Fruit fly (Drosophila melanogaster): ENCODE results near the gene Aos1.

The Aos1 gene

dm6 chr3R:12401672-12402296 lies 31.8 kb downstream of the Aos1 start, which contains the start of gene DNAlig3:
TSS of gene DNAlig3 (minus strand) at chr3R:12401839.
- TF ChIP-seq jim (GFP tag; optimal IDR thresholded peaks at IDR 0.05) = no peak
- no peak for TF ChIP-seq Dfd (GFP tag; optimal IDR thresholded peaks at IDR 0.05)
- no peak for TF ChIP-seq GATAd (GFP tag; optimal IDR thresholded peaks at IDR 0.05)
- TF ChIP-seq Rel (GFP tag; optimal IDR thresholded peaks at IDR 0.05) = no peak
- peak; percentile 83 for TF ChIP-seq Rel (tag; optimal IDR thresholded peaks at IDR 0.05)
- no peak for TF ChIP-seq N (GFP tag; optimal IDR thresholded peaks at IDR 0.05)

- TF ChIP-seq Vsx2 (GFP tag; optimal IDR thresholded peaks at IDR 0.05; ENCODE audit: partially characterized antibody) = peak; percentile 20
- TF ChIP-seq rgr (GFP tag; optimal IDR thresholded peaks at IDR 0.05) = peak; percentile 9
- TF ChIP-seq br (GFP tag; optimal IDR thresholded peaks at IDR 0.05) = no peak
- peak; percentile 32 for TF ChIP-seq CrebA (GFP tag; optimal IDR thresholded peaks at IDR 0.05; ENCODE audit: borderline replicate concordance)
Measured at dm6 chr3R:12398620-12399247, 34.9 kb downstream of the Aos1 start, which contains the start of gene Cyp9f3. TSS of gene Cyp9f3 (minus strand) at chr3R:12398929.

DNA sequence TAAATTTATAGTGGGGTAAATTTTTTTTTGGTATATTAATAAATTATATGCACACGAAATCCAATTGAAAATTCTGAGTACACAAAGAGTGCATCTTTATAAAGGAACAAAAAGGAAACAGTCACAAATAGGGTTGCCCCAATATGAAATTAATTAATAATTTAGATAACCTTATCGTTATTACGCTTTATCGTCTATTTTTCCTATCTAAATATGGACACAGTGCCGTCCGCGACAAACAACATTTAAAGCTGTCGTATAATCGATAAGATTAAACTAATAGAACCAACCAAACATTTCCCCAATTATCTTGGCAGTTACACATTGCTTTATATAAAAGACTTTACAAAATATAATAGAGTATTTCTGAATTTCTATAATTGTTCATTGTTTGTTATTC lies 35.6 kb downstream of the Aos1 start:
- TF ChIP-seq foxo (GFP tag; optimal IDR thresholded peaks at IDR 0.05) = no peak
- TF ChIP-seq CG9705 (GFP tag; optimal IDR thresholded peaks at IDR 0.05) = no peak
- TF ChIP-seq dl (GFP tag; optimal IDR thresholded peaks at IDR 0.05; ENCODE audit: insufficient read depth in 1 of 2, partially characterized antibody in 2 of 2) = no peak
- TF ChIP-seq dsf (GFP tag; optimal IDR thresholded peaks at IDR 0.05; ENCODE audit: borderline replicate concordance) = no peak
- no peak for TF ChIP-seq Dfd (GFP tag; optimal IDR thresholded peaks at IDR 0.05)
- no peak for TF ChIP-seq fru (GFP tag; optimal IDR thresholded peaks at IDR 0.05)
- no peak for TF ChIP-seq Mio (GFP tag; optimal IDR thresholded peaks at IDR 0.05)
- no peak for TF ChIP-seq Hr78 (GFP tag; optimal IDR thresholded peaks at IDR 0.05)
- no peak for TF ChIP-seq HLH106 (tag; optimal IDR thresholded peaks at IDR 0.05)
- no peak for TF ChIP-seq Rel (GFP tag; optimal IDR thresholded peaks at IDR 0.05)
- TF ChIP-seq Rel (tag; optimal IDR thresholded peaks at IDR 0.05) = no peak
- TF ChIP-seq usp (GFP tag; optimal IDR thresholded peaks at IDR 0.05) = no peak
- TF ChIP-seq Dif (GFP tag; optimal IDR thresholded peaks at IDR 0.05; ENCODE audit: partially characterized antibody) = no peak
- TF ChIP-seq tai (GFP tag; optimal IDR thresholded peaks at IDR 0.05) = no peak
- peak; percentile 28 for TF ChIP-seq CrebA (GFP tag; optimal IDR thresholded peaks at IDR 0.05; ENCODE audit: borderline replicate concordance)
- no peak for TF ChIP-seq pan (optimal IDR thresholded peaks at IDR 0.05)
- TF ChIP-seq sage (GFP tag; optimal IDR thresholded peaks at IDR 0.05) = peak; percentile 38
- no peak for TF ChIP-seq dmrt93B (GFP tag; optimal IDR thresholded peaks at IDR 0.05)
- no peak for TF ChIP-seq N (GFP tag; optimal IDR thresholded peaks at IDR 0.05)
- no peak for TF ChIP-seq CG32264 (GFP tag; optimal IDR thresholded peaks at IDR 0.05)
- peak; percentile 24 for TF ChIP-seq h (GFP tag; optimal IDR thresholded peaks at IDR 0.05)
- TF ChIP-seq woc (GFP tag; optimal IDR thresholded peaks at IDR 0.05) = no peak

DNA sequence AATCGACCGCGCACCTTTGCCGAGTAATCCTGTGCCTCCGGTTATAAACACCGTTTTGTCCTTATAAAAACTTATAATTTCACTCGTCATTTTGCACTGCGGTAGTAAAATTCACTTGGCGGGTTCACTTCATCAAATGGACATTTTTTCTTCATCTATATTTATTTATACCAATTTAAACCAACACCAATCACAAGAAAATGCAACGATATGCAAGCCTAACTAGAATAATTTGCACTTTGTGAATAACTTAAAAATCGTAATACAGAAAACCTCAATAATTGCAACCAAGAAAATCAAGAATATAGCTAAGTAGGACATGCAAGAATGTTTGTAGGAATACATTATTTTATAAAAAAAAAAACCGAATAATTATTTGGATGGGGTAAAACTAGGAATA lies 37.7 kb downstream of the Aos1 start, which contains the start of the genes CG10096 and CG10097:
TSS of gene CG10096 (minus strand) at position 101 of the 400 bp plus-strand sequence.
TSS of gene CG10097 (minus strand) at position 101 of the 400 bp plus-strand sequence.
- TF ChIP-seq psq (GFP tag; optimal IDR thresholded peaks at IDR 0.05) (no peak), fru (GFP tag; optimal IDR thresholded peaks at IDR 0.05) (no peak), br (GFP tag; optimal IDR thresholded peaks at IDR 0.05) (no peak), OdsH (GFP tag; optimal IDR thresholded peaks at IDR 0.05) (no peak)

DNA sequence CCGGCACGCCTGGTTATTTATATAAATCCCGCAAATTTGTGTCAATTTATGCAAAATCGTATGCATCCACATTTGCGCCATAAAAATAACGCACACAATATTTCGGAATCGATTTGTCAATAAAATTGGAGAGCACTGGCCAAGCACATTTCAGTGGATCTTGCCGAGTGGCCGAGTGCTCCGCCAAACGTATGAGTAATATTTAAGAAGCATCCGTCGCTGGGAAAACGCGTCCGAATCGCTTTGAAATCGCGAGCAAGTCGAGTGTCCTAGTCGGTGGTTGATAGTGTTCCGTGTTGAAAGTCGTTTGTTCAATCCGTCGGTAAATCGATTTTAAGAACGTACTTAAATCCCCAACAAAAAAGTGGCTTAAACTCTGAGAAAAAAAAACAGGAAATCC lies 46.7 kb downstream of the Aos1 start, which contains the start of gene CG33098:
TSS of gene CG33098 (plus strand) at position 224 of the 400 bp plus-strand sequence.
- TF ChIP-seq Vsx2 (GFP tag; optimal IDR thresholded peaks at IDR 0.05; ENCODE audit: partially characterized antibody) = no peak
- TF ChIP-seq psq (GFP tag; optimal IDR thresholded peaks at IDR 0.05) = no peak
- TF ChIP-seq brk (GFP tag; optimal IDR thresholded peaks at IDR 0.05) = no peak
- TF ChIP-seq CrebA (GFP tag; optimal IDR thresholded peaks at IDR 0.05; ENCODE audit: borderline replicate concordance) = no peak
- no peak for TF ChIP-seq HLH106 (tag; optimal IDR thresholded peaks at IDR 0.05)
- TF ChIP-seq Rel (GFP tag; optimal IDR thresholded peaks at IDR 0.05) = no peak
- TF ChIP-seq Rel (tag; optimal IDR thresholded peaks at IDR 0.05) = no peak
- no peak for TF ChIP-seq sage (GFP tag; optimal IDR thresholded peaks at IDR 0.05)
- no peak for TF ChIP-seq usp (GFP tag; optimal IDR thresholded peaks at IDR 0.05)
- TF ChIP-seq N (GFP tag; optimal IDR thresholded peaks at IDR 0.05) = no peak
- TF ChIP-seq pan (optimal IDR thresholded peaks at IDR 0.05) = no peak
- no peak for TF ChIP-seq dmrt93B (GFP tag; optimal IDR thresholded peaks at IDR 0.05)
- no peak for TF ChIP-seq Sp1 (GFP tag; optimal IDR thresholded peaks at IDR 0.05)
- TF ChIP-seq Hr78 (GFP tag; optimal IDR thresholded peaks at IDR 0.05) = no peak
